Fruit fly (Drosophila melanogaster): ENCODE measurements around the gene CG33099.

- no peak for TF ChIP-seq fd96Cb (tag; optimal IDR thresholded peaks at IDR 0.05)
- TF ChIP-seq CG10462 (GFP tag; optimal IDR thresholded peaks at IDR 0.05): no peak
- TF ChIP-seq E2f2 (GFP tag; IDR thresholded peaks at IDR 0.05): no peak
- no peak for TF ChIP-seq ase (GFP tag; IDR thresholded peaks at IDR 0.05)
- no peak for TF ChIP-seq CG10431 (GFP tag; optimal IDR thresholded peaks at IDR 0.05)
- no peak for TF ChIP-seq sens (GFP tag)
- TF ChIP-seq CG10267 (tag; optimal IDR thresholded peaks at IDR 0.05): no peak
- no peak for TF ChIP-seq her (GFP tag; optimal IDR thresholded peaks at IDR 0.05)
- TF ChIP-seq shn (GFP tag; optimal IDR thresholded peaks at IDR 0.05): no peak
- no peak for TF ChIP-seq bsh (GFP tag; optimal IDR thresholded peaks at IDR 0.05)
- TF ChIP-seq CG2712 (tag; optimal IDR thresholded peaks at IDR 0.05): no peak
- no peak for TF ChIP-seq Mad (GFP tag; optimal IDR thresholded peaks at IDR 0.05)
- no peak for TF ChIP-seq row (GFP tag; IDR thresholded peaks at IDR 0.05)
These were observed 5.6 kb upstream of the CG33099 start for dm6 chr3R:22535945-22536344.

Measured in whole organism, embryonic.